Fruit fly (Drosophila melanogaster): Measurements from ENCODE around the gene Rab1.

Gene Rab1

dm6 chr3R:21218733-21219165, 50.1 kb downstream of the Rab1 start, which contains the start of the genes Smyd5 and Oga (continued):
- TF ChIP-seq CG18476 (GFP tag; optimal IDR thresholded peaks at IDR 0.05): peak; percentile 3
- no peak for TF ChIP-seq CG11093 (GFP tag; IDR thresholded peaks at IDR 0.05)
- peak; percentile 96 for TF ChIP-seq chinmo (GFP tag; IDR thresholded peaks at IDR 0.05; ENCODE audit: partially characterized antibody)
- peak; percentile 60 for TF ChIP-seq zfh2 (GFP tag; optimal IDR thresholded peaks at IDR 0.05)
- peak; percentile 48 for TF ChIP-seq onecut (GFP tag; IDR thresholded peaks at IDR 0.05)
- no peak for TF ChIP-seq croc (GFP tag; conservative IDR thresholded peaks at IDR 0.05)
- no peak for TF ChIP-seq D (optimal IDR thresholded peaks at IDR 0.05)
- TF ChIP-seq D (GFP tag; optimal IDR thresholded peaks at IDR 0.05): no peak
- TF ChIP-seq Dfd (GFP tag; optimal IDR thresholded peaks at IDR 0.05): no peak
- peak; percentile 95 for TF ChIP-seq BEAF-32 (GFP tag; optimal IDR thresholded peaks at IDR 0.05)
- peak in 1 of 3 experiments; percentile 49 for TF ChIP-seq Stat92E (GFP tag; optimal IDR thresholded peaks at IDR 0.05)
- peak; percentile 91 for TF ChIP-seq knrl (GFP tag; IDR thresholded peaks at IDR 0.05; ENCODE audit: partially characterized antibody)
- peak; percentile 60 for TF ChIP-seq NfI (GFP tag; optimal IDR thresholded peaks at IDR 0.05)
- no peak for TF ChIP-seq Xrp1 (GFP tag; IDR thresholded peaks at IDR 0.05)
- TF ChIP-seq lab (GFP tag; optimal IDR thresholded peaks at IDR 0.05): no peak
- TF ChIP-seq vnd (GFP tag; IDR thresholded peaks at IDR 0.05; ENCODE audit: partially characterized antibody): peak; percentile 91
- TF ChIP-seq tio (GFP tag; optimal IDR thresholded peaks at IDR 0.05): no peak
- peak; percentile 54 for TF ChIP-seq CG13624 (GFP tag; optimal IDR thresholded peaks at IDR 0.05)
- TF ChIP-seq dm (GFP tag; optimal IDR thresholded peaks at IDR 0.05): peak; percentile 85
- TF ChIP-seq bbx (GFP tag; IDR thresholded peaks at IDR 0.05; ENCODE audit: partially characterized antibody): peak; percentile 96
- TF ChIP-seq sob (GFP tag; IDR thresholded peaks at IDR 0.05): peak; percentile 50; the same call in 1 of the 2 replicates
- 0 out of 2 replicates have a peak, but pooled peaks have one; percentile 16 for TF ChIP-seq Ptx1 (GFP tag; IDR thresholded peaks at IDR 0.05)
- no peak for TF ChIP-seq CG11085 (GFP tag; IDR thresholded peaks at IDR 0.05)
- TF ChIP-seq MESR4 (GFP tag; optimal IDR thresholded peaks at IDR 0.05): peak; percentile 49
- TF ChIP-seq YL-1 (GFP tag; optimal IDR thresholded peaks at IDR 0.05): peak; percentile 91
- TF ChIP-seq CG6254 (GFP tag; optimal IDR thresholded peaks at IDR 0.05): peak; percentile 100
- TF ChIP-seq CG1024 (GFP tag; IDR thresholded peaks at IDR 0.05): peak; percentile 4; the same call in 1 of the 2 replicates
- no peak for TF ChIP-seq Spps (tag; optimal IDR thresholded peaks at IDR 0.05)
- TF ChIP-seq chif (GFP tag; optimal IDR thresholded peaks at IDR 0.05): no peak
- no peak for TF ChIP-seq CG17612 (GFP tag; IDR thresholded peaks at IDR 0.05)
- peak; percentile 23 for TF ChIP-seq CG4854 (GFP tag; optimal IDR thresholded peaks at IDR 0.05)
- peak; percentile 31 for TF ChIP-seq Bteb2 (GFP tag; optimal IDR thresholded peaks at IDR 0.05)
- TF ChIP-seq Antp (GFP tag; optimal IDR thresholded peaks at IDR 0.05): peak; percentile 23
- no peak for TF ChIP-seq ems (GFP tag; optimal IDR thresholded peaks at IDR 0.05)

All from whole organism, embryonic.